Worm (Caenorhabditis elegans) whole organism, L4 larva: ENCODE data around the gene F08D12.4.

Source experiments
- D1046.2 ChIP-seq: fragments of 200-800 bp; sonication (Bioruptor generic); IDR thresholded peaks from 2 replicates; pipeline ENCODE4 v1.3.6; 2022; ENCODE audit warnings: missing genetic modification characterization, missing compliant biosample characterization
- F10B5.3 ChIP-seq: sonication (generic microtip); optimal IDR thresholded peaks from 2 replicates; lab custom pipeline; 2016; ENCODE audit warnings: mild to moderate bottlenecking, missing genetic modification characterization, missing compliant biosample characterization
- F26F4.8 ChIP-seq: fragments of 200-800 bp; sonication (Bioruptor generic); conservative IDR thresholded peaks from 2 replicates; pipeline ENCODE4 v1.3.6; 2022; ENCODE audit warnings: missing genetic modification characterization, missing compliant biosample characterization
- F44E2.7 ChIP-seq: fragments of 200-800 bp; sonication (Bioruptor generic); IDR thresholded peaks from 2 replicates; pipeline ENCODE4 v2.1.2; 2022; ENCODE audit warnings: missing genetic modification characterization, missing compliant biosample characterization
- F49E8.2 ChIP-seq: sonication (generic microtip); optimal IDR thresholded peaks from 2 replicates; lab custom pipeline; 2016; ENCODE audit warnings: missing compliant biosample characterization, mild to moderate bottlenecking, missing genetic modification characterization, borderline replicate concordance
- Y75B8A.6 ChIP-seq: fragments of 200-800 bp; sonication (Bioruptor generic); IDR thresholded peaks from 2 replicates; pipeline ENCODE4 v1.3.6; 2022; ENCODE audit warnings: missing genetic modification reagents, missing genetic modification characterization, missing compliant biosample characterization
- ZK546.5 ChIP-seq, 2 experiments: sonication (generic microtip); optimal IDR thresholded peaks; 2 replicates each; lab custom pipeline; 2017; ENCODE audit warnings: missing biosample characterization in 2 of 2, missing genetic modification characterization in 2 of 2
- aly-2 ChIP-seq: sonication (generic microtip); optimal IDR thresholded peaks from 2 replicates; lab custom pipeline; 2018; ENCODE audit warnings: missing biosample characterization, missing genetic modification characterization
- ceh-62 ChIP-seq: sonication (generic microtip); optimal IDR thresholded peaks from 2 replicates; lab custom pipeline; 2017; ENCODE audit warnings: missing biosample characterization, missing genetic modification characterization
- ces-1 ChIP-seq: fragments of 150-350 bp; sonication (generic microtip); optimal IDR thresholded peaks from 4 replicates; lab custom pipeline; 2014; ENCODE audit warnings: missing biosample characterization, missing genetic modification reagents, missing genetic modification characterization
- daf-12 ChIP-seq: fragments of 150-350 bp; optimal IDR thresholded peaks from 2 replicates; lab custom pipeline; 2014; ENCODE audit warnings: missing biosample characterization, missing genetic modification reagents, missing genetic modification characterization
- daf-16 ChIP-seq, 3 experiments: sonication (generic microtip); optimal IDR thresholded peaks; 2 replicates each; lab custom pipeline; 2016 to 2017; ENCODE audit warnings: missing genetic modification characterization in 3 of 3, missing genetic modification reagents in 3 of 3, mild to moderate bottlenecking in 2 of 3, missing compliant biosample characterization in 2 of 3, missing biosample characterization in 1 of 3, moderate library complexity in 1 of 3
- dmd-6 ChIP-seq: fragments of 200-800 bp; sonication (Bioruptor generic); IDR thresholded peaks from 2 replicates; pipeline ENCODE4 v1.3.6; 2022; ENCODE audit warnings: missing genetic modification reagents, missing genetic modification characterization, missing compliant biosample characterization
- dmd-8 ChIP-seq: fragments of 200-800 bp; sonication (Bioruptor generic); IDR thresholded peaks from 2 replicates; pipeline ENCODE4 v1.3.6; 2022; ENCODE audit warnings: missing genetic modification characterization, missing compliant biosample characterization
- duxl-1 ChIP-seq: sonication (generic microtip); optimal IDR thresholded peaks from 2 replicates; lab custom pipeline; 2016; ENCODE audit warnings: mild to moderate bottlenecking, missing genetic modification characterization, moderate library complexity, missing compliant biosample characterization; ENCODE audit not compliant: poor library complexity
- egl-27 ChIP-seq: sonication (generic microtip); optimal IDR thresholded peaks from 3 replicates; lab custom pipeline; 2017; ENCODE audit warnings: missing biosample characterization, missing genetic modification reagents, missing genetic modification characterization
- egl-43 ChIP-seq: fragments of 200-800 bp; sonication (Bioruptor generic); IDR thresholded peaks from 2 replicates; pipeline ENCODE4 v1.3.6; 2022; ENCODE audit warnings: missing genetic modification reagents, missing genetic modification characterization, missing compliant biosample characterization
- hlh-30 ChIP-seq: sonication (generic microtip); optimal IDR thresholded peaks from 2 replicates; lab custom pipeline; 2017; ENCODE audit warnings: antibody characterized with exemption, mild to moderate bottlenecking, missing genetic modification characterization, missing compliant biosample characterization; ENCODE audit not compliant: insufficient read depth
- lim-7 ChIP-seq: fragments of 200-800 bp; sonication (Bioruptor generic); IDR thresholded peaks from 2 replicates; pipeline ENCODE4 v1.3.6; 2022; ENCODE audit warnings: missing genetic modification characterization, missing compliant biosample characterization
- lin-15B ChIP-seq: fragments of 150-350 bp; sonication (generic microtip); optimal IDR thresholded peaks from 3 replicates; lab custom pipeline; 2014; ENCODE audit warnings: missing biosample characterization, missing genetic modification characterization
- lin-29 ChIP-seq: fragments of 200-800 bp; sonication (Bioruptor generic); IDR thresholded peaks from 2 replicates; pipeline ENCODE4 v1.3.6; 2022; ENCODE audit warnings: missing genetic modification reagents, missing genetic modification characterization, missing compliant biosample characterization
- madf-5 ChIP-seq, 2 experiments: fragments of 200-800 bp; sonication (Bioruptor generic); IDR thresholded peaks; 2 replicates each; pipeline ENCODE4 v1.3.6; 2022; ENCODE audit warnings: missing compliant biosample characterization in 2 of 2, missing genetic modification characterization in 2 of 2
- madf-9 ChIP-seq: fragments of 200-800 bp; sonication (Bioruptor generic); conservative IDR thresholded peaks from 2 replicates; pipeline ENCODE4 v1.3.6; 2022; ENCODE audit warnings: missing genetic modification reagents, missing genetic modification characterization, missing compliant biosample characterization
- mdl-1 ChIP-seq, 2 experiments: fragments of 150-350 bp in 1 of 2; sonication (generic microtip) in 1 of 2; optimal IDR thresholded peaks; 2 replicates each; lab custom pipeline; 2014 to 2017; ENCODE audit warnings: missing biosample characterization in 2 of 2, missing genetic modification characterization in 2 of 2
- mes-2 ChIP-seq: sonication (generic microtip); optimal IDR thresholded peaks from 2 replicates; lab custom pipeline; 2016; ENCODE audit warnings: missing genotype, mild to moderate bottlenecking, missing genetic modification characterization, missing compliant biosample characterization; ENCODE audit not compliant: poor library complexity, severe bottlenecking
- mxl-3 ChIP-seq: fragments of 200-800 bp; sonication (Bioruptor generic); optimal IDR thresholded peaks from 2 replicates; lab custom pipeline; 2018; ENCODE audit warnings: mild to moderate bottlenecking, missing genetic modification characterization, missing compliant biosample characterization
- nhr-102 ChIP-seq: sonication (generic microtip); optimal IDR thresholded peaks from 2 replicates; lab custom pipeline; 2016; ENCODE audit warnings: mild to moderate bottlenecking, missing genetic modification characterization, moderate library complexity, missing compliant biosample characterization
- nhr-28 ChIP-seq: fragments of 150-350 bp; optimal IDR thresholded peaks from 2 replicates; lab custom pipeline; 2014; ENCODE audit warnings: missing biosample characterization, missing genetic modification characterization
- nhr-42 ChIP-seq: fragments of 200-800 bp; sonication (Bioruptor generic); IDR thresholded peaks from 2 replicates; pipeline ENCODE4 v1.3.6; 2022; ENCODE audit warnings: missing genetic modification characterization, missing compliant biosample characterization
- nhr-48 ChIP-seq: sonication (generic microtip); optimal IDR thresholded peaks from 2 replicates; lab custom pipeline; 2016; ENCODE audit warnings: mild to moderate bottlenecking, missing genetic modification characterization, missing compliant biosample characterization
- nhr-76 ChIP-seq: fragments of 150-350 bp; optimal IDR thresholded peaks from 2 replicates; lab custom pipeline; 2014; ENCODE audit warnings: missing biosample characterization, missing genetic modification characterization
- nhr-77 ChIP-seq: fragments of 150-350 bp; optimal IDR thresholded peaks from 2 replicates; lab custom pipeline; 2014; ENCODE audit warnings: missing biosample characterization, missing genetic modification characterization
- php-3 ChIP-seq: fragments of 200-800 bp; sonication (Bioruptor generic); IDR thresholded peaks from 2 replicates; pipeline ENCODE4 v1.3.6; 2022; ENCODE audit warnings: missing genetic modification reagents, missing genetic modification characterization, missing compliant biosample characterization
- saeg-2 ChIP-seq: fragments of 200-800 bp; sonication (Bioruptor generic); IDR thresholded peaks from 2 replicates; pipeline ENCODE4 v1.3.6; 2022; ENCODE audit warnings: missing genetic modification reagents, missing genetic modification characterization, missing compliant biosample characterization
- set-16 ChIP-seq: fragments of 200-800 bp; sonication (Bioruptor generic); IDR thresholded peaks from 2 replicates; pipeline ENCODE4 v1.3.6; 2022; ENCODE audit warnings: missing genetic modification reagents, missing genetic modification characterization, missing compliant biosample characterization
- skn-1 ChIP-seq: fragments of 150-350 bp; optimal IDR thresholded peaks from 2 replicates; lab custom pipeline; 2014; ENCODE audit warnings: missing biosample characterization, missing genetic modification characterization
- snpc-1.2 ChIP-seq: fragments of 200-800 bp; sonication (Bioruptor generic); IDR thresholded peaks from 2 replicates; pipeline ENCODE4 v1.3.6; 2022; ENCODE audit warnings: missing genetic modification reagents, missing genetic modification characterization, missing compliant biosample characterization
- snpc-4 ChIP-seq: fragments of 150-350 bp; optimal IDR thresholded peaks from 2 replicates; lab custom pipeline; 2014; ENCODE audit warnings: missing biosample characterization, missing genetic modification characterization
- unc-130 ChIP-seq: sonication (generic microtip); optimal IDR thresholded peaks from 2 replicates; lab custom pipeline; 2016; ENCODE audit warnings: missing genetic modification reagents, missing genetic modification characterization, missing compliant biosample characterization
- unc-62 ChIP-seq, 3 experiments: fragments of 150-350 bp in 1 of 3; sonication (generic microtip); optimal IDR thresholded peaks in 2 of 3; peaks in 1 of 3; 1 replicate in 1 of 3; 2 replicates in 2 of 3; lab custom pipeline; 2014 to 2017; ENCODE audit warnings: missing biosample characterization in 3 of 3, missing genetic modification characterization in 3 of 3, missing genetic modification reagents in 3 of 3, missing genotype in 1 of 3
- vab-7 ChIP-seq: fragments of 200-800 bp; sonication (Bioruptor generic); IDR thresholded peaks from 2 replicates; pipeline ENCODE4 v1.3.6; 2022; ENCODE audit warnings: missing genetic modification reagents, missing genetic modification characterization, missing compliant biosample characterization
- zfp-3 ChIP-seq: fragments of 200-800 bp; sonication (Bioruptor generic); conservative IDR thresholded peaks from 2 replicates; pipeline ENCODE4 v1.3.6; 2022; ENCODE audit warnings: missing genetic modification reagents, missing genetic modification characterization, missing compliant biosample characterization
- zip-2 ChIP-seq: fragments of 150-350 bp; optimal IDR thresholded peaks from 2 replicates; lab custom pipeline; 2014; ENCODE audit warnings: missing biosample characterization, missing genetic modification characterization

Gene F08D12.4

ce11 chrII:2736156-2736728 is 41.7 kb upstream of the F08D12.4 start, which contains the start of gene T05A8.8:
T05A8.8 (plus strand) TSS chrII:2736678.
- no peak for TF ChIP-seq nhr-77
- TF ChIP-seq unc-130, result no peak
- 0 out of 2 replicates have a peak, but pooled peaks have one; percentile 35 for TF ChIP-seq vab-7
- no peak for TF ChIP-seq F44E2.7 (GFP tag; lab: Robert Waterston, UW)
- TF ChIP-seq nhr-42 (GFP tag; lab: Robert Waterston, UW), result no peak
- 0 out of 2 replicates have a peak, but pooled peaks have one; percentile 15 for TF ChIP-seq madf-9 (GFP tag; lab: Robert Waterston, UW)
- no peak for TF ChIP-seq mxl-3 (GFP tag; lab: Kevin White, UChicago)
- 0 out of 4 replicates have a peak, but pooled peaks have one; percentile 27 to 41 for TF ChIP-seq madf-5 (GFP tag; IDR thresholded peaks at IDR 0.05; lab: Robert Waterston, UW)
- TF ChIP-seq nhr-76 (tag; lab: Kevin White, UChicago), result no peak
- 0 out of 2 replicates have a peak, but pooled peaks have one; percentile 48 for TF ChIP-seq lim-7 (GFP tag; lab: Robert Waterston, UW)
- no peak for TF ChIP-seq nhr-48 (tag; lab: Kevin White, UChicago)
- peak; percentile 70; the same call in 1 of the 2 replicates for TF ChIP-seq F26F4.8 (GFP tag; lab: Robert Waterston, UW)
- TF ChIP-seq skn-1 (tag; lab: Kevin White, UChicago), result no peak
- TF ChIP-seq egl-43 (GFP tag; lab: Robert Waterston, UW), result peak; percentile 67
- TF ChIP-seq daf-12 (tag; lab: Kevin White, UChicago), result no peak
- TF ChIP-seq F49E8.2, result no peak
- 0 out of 2 replicates have a peak, but pooled peaks have one; percentile 36 for TF ChIP-seq D1046.2 (GFP tag; lab: Robert Waterston, UW)
- no peak for TF ChIP-seq hlh-30
- 0 out of 2 replicates have a peak, but pooled peaks have one; percentile 34 for TF ChIP-seq Y75B8A.6 (GFP tag; lab: Robert Waterston, UW)
- TF ChIP-seq dmd-8, result 0 out of 2 replicates have a peak, but pooled peaks have one; percentile 5
- TF ChIP-seq unc-62 (GFP tag; optimal IDR thresholded peaks at IDR 0.05 in 1 of 2; lab: Kevin White, UChicago), result peak in 1 of 2 experiments; percentile 51
- no peak for TF ChIP-seq unc-62 (tag; optimal IDR thresholded peaks at IDR 0.05; lab: Kevin White, UChicago)
- TF ChIP-seq F10B5.3 (tag; lab: Kevin White, UChicago), result no peak

DNA sequence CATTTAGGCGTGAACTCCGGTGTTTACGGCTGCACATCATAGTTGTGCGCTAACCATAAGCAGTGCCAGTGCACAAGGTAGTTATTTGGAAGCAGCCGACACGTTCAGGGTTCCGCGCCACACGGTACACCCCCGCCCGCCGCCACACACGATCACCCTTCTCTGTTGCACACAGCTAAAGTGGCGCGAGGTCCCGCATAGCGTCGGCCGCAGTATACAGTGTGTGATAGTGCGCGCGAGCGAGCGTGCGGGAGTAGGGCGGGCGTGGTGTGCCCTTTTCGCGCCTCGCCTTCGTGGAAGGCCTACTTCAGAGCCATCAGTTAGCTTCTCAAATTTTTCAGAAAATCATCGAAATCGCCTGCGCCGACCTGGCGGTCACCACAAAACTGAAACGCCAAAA is 41.0 kb upstream of the F08D12.4 start:
- TF ChIP-seq mes-2 (tag; lab: Kevin White, UChicago) (no peak), ceh-62 (no peak), nhr-28 (no peak), lin-15B (tag; lab: Kevin White, UChicago) (no peak), lin-29 (GFP tag; lab: Robert Waterston, UW) (0 out of 2 replicates have a peak, but pooled peaks have one; percentile 19), nhr-76 (tag; lab: Kevin White, UChicago) (no peak), egl-27 (tag; lab: Kevin White, UChicago) (no peak), daf-12 (tag; lab: Kevin White, UChicago) (no peak), snpc-4 (no peak), php-3 (GFP tag; lab: Robert Waterston, UW) (0 out of 2 replicates have a peak, but pooled peaks have one; percentile 12), egl-43 (GFP tag; lab: Robert Waterston, UW) (no peak), F44E2.7 (GFP tag; lab: Robert Waterston, UW) (no peak), unc-130 (no peak), nhr-102 (no peak), aly-2 (tag; lab: Kevin White, UChicago) (no peak), nhr-42 (GFP tag; lab: Robert Waterston, UW) (no peak), snpc-1.2 (GFP tag; lab: Robert Waterston, UW) (no peak), saeg-2 (GFP tag; lab: Robert Waterston, UW) (no peak), daf-16 (GFP tag; optimal IDR thresholded peaks at IDR 0.05; lab: Kevin White, UChicago) (no peak), daf-16 (tag; optimal IDR thresholded peaks at IDR 0.05; lab: Kevin White, UChicago) (no peak), duxl-1 (tag; lab: Kevin White, UChicago) (no peak), ZK546.5 (tag; optimal IDR thresholded peaks at IDR 0.05; lab: Kevin White, UChicago) (no peak), zfp-3 (no peak), lim-7 (GFP tag; lab: Robert Waterston, UW) (peak; percentile 34; the same call in 1 of the 2 replicates), dmd-6 (GFP tag; lab: Robert Waterston, UW) (no peak), D1046.2 (GFP tag; lab: Robert Waterston, UW) (no peak), mdl-1 (tag; optimal IDR thresholded peaks at IDR 0.05; lab: Kevin White, UChicago) (no peak), set-16 (GFP tag; lab: Robert Waterston, UW) (peak; percentile 82), zip-2 (tag; lab: Kevin White, UChicago) (no peak), ces-1 (GFP tag; lab: Kevin White, UChicago) (no peak), madf-5 (GFP tag; IDR thresholded peaks at IDR 0.05; lab: Robert Waterston, UW) (no peak)
